Worm (Caenorhabditis elegans): ENCODE data around the gene pax-1.

Gene pax-1

ce11 chrV:8242798-8243197, 18.1 kb downstream of the pax-1 start, which contains the start of gene C16D9.4:
Gene C16D9.4, minus strand, starts transcription at chrV:8242898.
- TF ChIP-seq aly-2 (tag; optimal IDR thresholded peaks at IDR 0.05): no peak
- TF ChIP-seq ama-1 (optimal IDR thresholded peaks at IDR 0.05): no peak
- no peak for TF ChIP-seq elt-2 (tag; optimal IDR thresholded peaks at IDR 0.05)
- TF ChIP-seq sea-2 (GFP tag; optimal IDR thresholded peaks at IDR 0.05): no peak
- no peak for TF ChIP-seq pqm-1 (tag; optimal IDR thresholded peaks at IDR 0.05)
- TF ChIP-seq nhr-25 (tag; optimal IDR thresholded peaks at IDR 0.05): no peak
- TF ChIP-seq fos-1 (tag; optimal IDR thresholded peaks at IDR 0.05): no peak
- TF ChIP-seq lin-15B (tag; optimal IDR thresholded peaks at IDR 0.05): no peak
- no peak for TF ChIP-seq nhr-28 (tag; optimal IDR thresholded peaks at IDR 0.05)
- no peak for TF ChIP-seq ceh-9 (tag; optimal IDR thresholded peaks at IDR 0.05)
- no peak for TF ChIP-seq eor-1 (tag; optimal IDR thresholded peaks at IDR 0.05)
- TF ChIP-seq elt-3 (tag; optimal IDR thresholded peaks at IDR 0.05): no peak
- no peak for TF ChIP-seq nhr-12 (tag; optimal IDR thresholded peaks at IDR 0.05)
- no peak for TF ChIP-seq nhr-23 (tag; optimal IDR thresholded peaks at IDR 0.05)

- TF ChIP-seq pqm-1 (tag; optimal IDR thresholded peaks at IDR 0.05) (peak; percentile 38), mml-1 (tag; optimal IDR thresholded peaks at IDR 0.05) (no peak), elt-2 (tag; optimal IDR thresholded peaks at IDR 0.05) (peak; percentile 63), egl-27 (tag; optimal IDR thresholded peaks at IDR 0.05) (no peak), ceh-82 (tag; optimal IDR thresholded peaks at IDR 0.05) (no peak), nhr-77 (tag; optimal IDR thresholded peaks at IDR 0.05) (no peak)
These were observed 18.5 kb downstream of the pax-1 start for ce11 chrV:8243201-8243600.

- TF ChIP-seq snpc-4 (tag; optimal IDR thresholded peaks at IDR 0.05) (no peak), ceh-28 (tag; optimal IDR thresholded peaks at IDR 0.05) (no peak), nhr-237 (tag; optimal IDR thresholded peaks at IDR 0.05) (no peak), jun-1 (tag; optimal IDR thresholded peaks at IDR 0.05) (no peak), egl-27 (tag; optimal IDR thresholded peaks at IDR 0.05) (no peak), ztf-11 (tag; optimal IDR thresholded peaks at IDR 0.05) (no peak), ceh-16 (tag; optimal IDR thresholded peaks at IDR 0.05) (no peak), elt-1 (tag; optimal IDR thresholded peaks at IDR 0.05) (no peak), lsy-12 (tag; optimal IDR thresholded peaks at IDR 0.05) (no peak), unc-39 (tag; optimal IDR thresholded peaks at IDR 0.05) (no peak), unc-62 (GFP tag; optimal IDR thresholded peaks at IDR 0.05) (no peak), ZK546.5 (tag; optimal IDR thresholded peaks at IDR 0.05) (no peak)
These were observed 20.7 kb downstream of the pax-1 start, which contains the start of gene C16D9.5 for ce11 chrV:8245457-8245856. Gene C16D9.5, minus strand, starts transcription at chrV:8245557.

ce11 chrV:8247311-8248105, 22.8 kb downstream of the pax-1 start:
- peak; percentile 14 for TF ChIP-seq tbx-2 (tag; optimal IDR thresholded peaks at IDR 0.05)
- TF ChIP-seq ceh-9 (tag; optimal IDR thresholded peaks at IDR 0.05): no peak
- no peak for TF ChIP-seq sea-2 (GFP tag; optimal IDR thresholded peaks at IDR 0.05)
- no peak for TF ChIP-seq aly-2 (tag; optimal IDR thresholded peaks at IDR 0.05)
- no peak for TF ChIP-seq skn-1 (tag; optimal IDR thresholded peaks at IDR 0.05)
- TF ChIP-seq egl-5 (tag; optimal IDR thresholded peaks at IDR 0.05): no peak
- no peak for TF ChIP-seq nhr-28 (tag; optimal IDR thresholded peaks at IDR 0.05)
- TF ChIP-seq pqm-1 (tag; optimal IDR thresholded peaks at IDR 0.05): peak; percentile 82
- TF ChIP-seq lin-15B (tag; optimal IDR thresholded peaks at IDR 0.05): peak; percentile 53
- TF ChIP-seq nhr-12 (tag; optimal IDR thresholded peaks at IDR 0.05): no peak
- peak; percentile 20 for TF ChIP-seq ztf-4 (tag; optimal IDR thresholded peaks at IDR 0.05)
- no peak for TF ChIP-seq ZK546.5 (tag; optimal IDR thresholded peaks at IDR 0.05)
- no peak for TF ChIP-seq ztf-11 (tag; optimal IDR thresholded peaks at IDR 0.05)
- no peak for TF ChIP-seq elt-1 (tag; optimal IDR thresholded peaks at IDR 0.05)
- TF ChIP-seq lsy-12 (tag; optimal IDR thresholded peaks at IDR 0.05): peak; percentile 53
- no peak for TF ChIP-seq mdl-1 (tag; optimal IDR thresholded peaks at IDR 0.05)
- no peak for TF ChIP-seq daf-12 (tag; optimal IDR thresholded peaks at IDR 0.05)
- TF ChIP-seq unc-39 (tag; optimal IDR thresholded peaks at IDR 0.05): no peak
- no peak for TF ChIP-seq zag-1 (tag; optimal IDR thresholded peaks at IDR 0.05)
- peak in 1 of 3 experiments; percentile 68 for TF ChIP-seq elt-3 (tag; optimal IDR thresholded peaks at IDR 0.05)
- peak; percentile 66 for TF ChIP-seq elt-2 (tag; optimal IDR thresholded peaks at IDR 0.05)
- peak; percentile 69 for TF ChIP-seq nfya-1 (tag; optimal IDR thresholded peaks at IDR 0.05; ENCODE audit: insufficient read depth)
- peak; percentile 69 for TF ChIP-seq ceh-28 (tag; optimal IDR thresholded peaks at IDR 0.05)
- TF ChIP-seq fkh-10 (GFP tag; optimal IDR thresholded peaks at IDR 0.05): no peak
- peak; percentile 57 for TF ChIP-seq R02D3.7 (tag; optimal IDR thresholded peaks at IDR 0.05)
- no peak for TF ChIP-seq nhr-237 (tag; optimal IDR thresholded peaks at IDR 0.05)
- TF ChIP-seq jun-1 (tag; optimal IDR thresholded peaks at IDR 0.05): peak; percentile 25
- peak; percentile 48 for TF ChIP-seq fos-1 (tag; optimal IDR thresholded peaks at IDR 0.05)
- TF ChIP-seq nhr-67 (tag; optimal IDR thresholded peaks at IDR 0.05): no peak
- peak; percentile 11 for TF ChIP-seq egl-27 (tag; optimal IDR thresholded peaks at IDR 0.05)
- no peak for TF ChIP-seq ceh-16 (tag; optimal IDR thresholded peaks at IDR 0.05)
- no peak for TF ChIP-seq nhr-76 (tag; optimal IDR thresholded peaks at IDR 0.05)
- TF ChIP-seq nhr-23 (tag; optimal IDR thresholded peaks at IDR 0.05): peak; percentile 85
- TF ChIP-seq pha-4 (tag; optimal IDR thresholded peaks at IDR 0.05): peak; percentile 20
- no peak for TF ChIP-seq nhr-11 (tag; optimal IDR thresholded peaks at IDR 0.05)
- peak; percentile 95 for TF ChIP-seq ama-1 (optimal IDR thresholded peaks at IDR 0.05)
- peak; percentile 17 for TF ChIP-seq ceh-82 (tag; optimal IDR thresholded peaks at IDR 0.05)
- peak; percentile 78 for TF ChIP-seq nhr-77 (tag; optimal IDR thresholded peaks at IDR 0.05)
